Worm (Caenorhabditis elegans): ENCODE data around the gene C05E11.2.

Gene C05E11.2

ce11 chrX:4607300-4607699, 20.6 kb downstream of the C05E11.2 start (continued):
- TF ChIP-seq snpc-1.1 (tag; optimal IDR thresholded peaks at IDR 0.05; ENCODE audit: insufficient read depth) (no peak), ztf-22 (GFP tag; optimal IDR thresholded peaks at IDR 0.05) (no peak), pha-4 (tag; optimal IDR thresholded peaks at IDR 0.05) (no peak), ets-4 (GFP tag; optimal IDR thresholded peaks at IDR 0.05) (no peak), xnd-1 (tag; optimal IDR thresholded peaks at IDR 0.05) (no peak), K11D2.4 (GFP tag; IDR thresholded peaks at IDR 0.05) (no peak), Y53G8AR.9 (GFP tag; conservative IDR thresholded peaks at IDR 0.05) (no peak), Y67H2A.10 (GFP tag; conservative IDR thresholded peaks at IDR 0.05) (no peak), dpl-1 (GFP tag; optimal IDR thresholded peaks at IDR 0.05) (no peak), aptf-3 (GFP tag; IDR thresholded peaks at IDR 0.05) (no peak), Y95B8A.8 (GFP tag; IDR thresholded peaks at IDR 0.05) (no peak), snpc-4 (GFP tag; optimal IDR thresholded peaks at IDR 0.05) (no peak), snpc-4 (tag; optimal IDR thresholded peaks at IDR 0.05) (peak in 1 of 4 experiments; percentile 48), B0261.1 (tag; optimal IDR thresholded peaks at IDR 0.05) (peak; percentile 65), him-1 (tag; optimal IDR thresholded peaks at IDR 0.05) (peak; percentile 58), F52B5.7 (tag; optimal IDR thresholded peaks at IDR 0.05) (no peak), snpc-1.3 (tag; optimal IDR thresholded peaks at IDR 0.05; ENCODE audit: insufficient read depth) (peak; percentile 63), ztf-3 (GFP tag; optimal IDR thresholded peaks at IDR 0.05) (no peak), egl-18 (GFP tag; IDR thresholded peaks at IDR 0.05) (no peak), cebp-2 (GFP tag; IDR thresholded peaks at IDR 0.05) (no peak), rpc-1 (optimal IDR thresholded peaks at IDR 0.05) (peak; percentile 57), rpc-1 (tag; optimal IDR thresholded peaks at IDR 0.05) (peak; percentile 87), die-1 (tag; optimal IDR thresholded peaks at IDR 0.05) (peak; percentile 54), sptf-2 (GFP tag; optimal IDR thresholded peaks at IDR 0.05) (no peak), Y53F4B.3 (GFP tag; IDR thresholded peaks at IDR 0.05) (no peak), mes-4 (tag; optimal IDR thresholded peaks at IDR 0.05) (no peak), F23B12.7 (tag; optimal IDR thresholded peaks at IDR 0.05; ENCODE audit: insufficient read depth) (no peak), lin-26 (GFP tag; IDR thresholded peaks at IDR 0.05) (peak; percentile 72; the same call in 1 of the 2 replicates), chd-7 (tag; optimal IDR thresholded peaks at IDR 0.05) (no peak), egl-44 (GFP tag; IDR thresholded peaks at IDR 0.05) (no peak), cebp-1 (GFP tag; IDR thresholded peaks at IDR 0.05) (no peak), cebp-1 (tag; optimal IDR thresholded peaks at IDR 0.05) (no peak), lin-40 (tag; optimal IDR thresholded peaks at IDR 0.05) (no peak), hmg-1.2 (GFP tag; IDR thresholded peaks at IDR 0.05) (peak; percentile 22; the same call in 1 of the 2 replicates)

DNA sequence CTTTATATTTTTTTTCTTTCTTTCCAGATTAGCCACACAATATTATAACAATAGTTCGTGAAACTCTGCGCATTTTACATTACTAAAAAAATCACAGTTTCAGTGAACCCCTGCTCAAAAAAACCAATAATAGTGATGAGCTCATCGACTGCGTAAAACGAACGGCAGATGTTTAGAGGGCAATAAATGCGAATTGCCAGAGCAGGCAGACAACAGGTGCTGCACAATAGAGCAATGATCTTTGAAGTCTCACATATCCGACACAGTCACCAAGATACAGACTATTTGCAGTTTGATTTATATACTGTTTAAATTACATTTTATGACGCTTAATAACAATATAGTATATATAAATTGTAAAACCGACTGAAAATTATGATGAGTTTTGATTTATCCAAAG, 22.9 kb downstream of the C05E11.2 start:
- TF ChIP-seq lin-40 (tag; optimal IDR thresholded peaks at IDR 0.05) (no peak), dpl-1 (GFP tag; optimal IDR thresholded peaks at IDR 0.05) (no peak), T07F8.4 (tag; optimal IDR thresholded peaks at IDR 0.05) (no peak), fkh-3 (tag; optimal IDR thresholded peaks at IDR 0.05) (no peak), F55B11.4 (tag; optimal IDR thresholded peaks at IDR 0.05; ENCODE audit: borderline replicate concordance, insufficient read depth) (no peak), dpff-1 (tag; optimal IDR thresholded peaks at IDR 0.05) (no peak), efl-1 (GFP tag; optimal IDR thresholded peaks at IDR 0.05) (no peak), lin-26 (GFP tag; IDR thresholded peaks at IDR 0.05) (no peak)
